Worm (Caenorhabditis elegans): Measurements from ENCODE around the gene erh-2.

erh-2 gene

ce11 chrIII:4568455-4568854 lies 24.6 kb upstream of the erh-2 start, which contains the start of gene idhg-1:
Gene idhg-1 (plus strand): TSS chrIII:4568797.
- TF ChIP-seq unc-130 (tag; optimal IDR thresholded peaks at IDR 0.05) (peak; percentile 61), dsc-1 (tag; optimal IDR thresholded peaks at IDR 0.05) (peak; percentile 79), pax-3 (tag; optimal IDR thresholded peaks at IDR 0.05) (peak; percentile 7), mep-1 (tag; optimal IDR thresholded peaks at IDR 0.05) (peak; percentile 59), lin-39 (tag; optimal IDR thresholded peaks at IDR 0.05) (peak; percentile 35), nhr-85 (tag) (peak; percentile 86), mef-2 (tag; optimal IDR thresholded peaks at IDR 0.05) (no peak), aha-1 (tag; optimal IDR thresholded peaks at IDR 0.05) (no peak), snu-23 (GFP tag; optimal IDR thresholded peaks at IDR 0.05) (peak; percentile 85), ets-5 (GFP tag; IDR thresholded peaks at IDR 0.05) (no peak), dpl-1 (GFP tag; optimal IDR thresholded peaks at IDR 0.05) (peak; percentile 47 to 61 (median 58)), nhr-71 (tag; optimal IDR thresholded peaks at IDR 0.05) (peak; percentile 80), ceh-88 (GFP tag; IDR thresholded peaks at IDR 0.05) (peak; percentile 26; the same call in 1 of the 2 replicates), lin-14 (GFP tag; optimal IDR thresholded peaks at IDR 0.05) (peak; percentile 71), egl-13 (tag; optimal IDR thresholded peaks at IDR 0.05) (peak; percentile 40), skn-1 (tag; optimal IDR thresholded peaks at IDR 0.05) (peak; percentile 49), Y116A8C.19 (tag; optimal IDR thresholded peaks at IDR 0.05; ENCODE audit: borderline replicate concordance) (no peak), ama-1 (optimal IDR thresholded peaks at IDR 0.05) (no peak), fkh-10 (GFP tag; optimal IDR thresholded peaks at IDR 0.05) (no peak), mab-9 (GFP tag; IDR thresholded peaks at IDR 0.05) (no peak), alr-1 (tag; optimal IDR thresholded peaks at IDR 0.05; ENCODE audit: borderline replicate concordance) (no peak), C16A3.4 (tag; optimal IDR thresholded peaks at IDR 0.05) (peak; percentile 64), nhr-19 (GFP tag; conservative IDR thresholded peaks at IDR 0.05) (peak; percentile 88), blmp-1 (tag; optimal IDR thresholded peaks at IDR 0.05) (peak; percentile 33), rnt-1 (tag; optimal IDR thresholded peaks at IDR 0.05) (peak; percentile 60), tbx-2 (tag; optimal IDR thresholded peaks at IDR 0.05) (peak; percentile 52), C04F5.9 (tag; optimal IDR thresholded peaks at IDR 0.05) (no peak), ces-1 (GFP tag; optimal IDR thresholded peaks at IDR 0.05) (no peak), sox-4 (tag; optimal IDR thresholded peaks at IDR 0.05) (peak; percentile 24), unc-30 (tag; optimal IDR thresholded peaks at IDR 0.05) (no peak), lir-3 (tag; optimal IDR thresholded peaks at IDR 0.05; ENCODE audit: poor library complexity) (peak; percentile 63), ztf-4 (tag; optimal IDR thresholded peaks at IDR 0.05) (peak; percentile 63), grh-1 (GFP tag; IDR thresholded peaks at IDR 0.05) (no peak), lsy-2 (tag; optimal IDR thresholded peaks at IDR 0.05) (peak; percentile 71 to 74), unc-62 (GFP tag; optimal IDR thresholded peaks at IDR 0.05) (no peak), zip-4 (GFP tag; optimal IDR thresholded peaks at IDR 0.05) (no peak), lin-35 (GFP tag; optimal IDR thresholded peaks at IDR 0.05) (peak; percentile 19 to 63), egl-27 (tag; optimal IDR thresholded peaks at IDR 0.05) (no peak), nhr-47 (tag; optimal IDR thresholded peaks at IDR 0.05) (peak; percentile 76), aly-2 (tag; optimal IDR thresholded peaks at IDR 0.05) (no peak), xbp-1 (tag; optimal IDR thresholded peaks at IDR 0.05) (peak; percentile 71), ztf-11 (tag; optimal IDR thresholded peaks at IDR 0.05) (peak in 1 of 2 experiments; percentile 55), nhr-12 (tag; optimal IDR thresholded peaks at IDR 0.05) (no peak), nhr-76 (tag; optimal IDR thresholded peaks at IDR 0.05) (no peak), nhr-20 (tag; optimal IDR thresholded peaks at IDR 0.05) (peak; percentile 72), nhr-90 (tag; optimal IDR thresholded peaks at IDR 0.05; ENCODE audit: poor library complexity) (peak; percentile 71), hlh-17 (GFP tag; optimal IDR thresholded peaks at IDR 0.05; ENCODE audit: borderline replicate concordance) (no peak), elt-2 (tag; optimal IDR thresholded peaks at IDR 0.05) (peak; percentile 67), F16B12.6 (tag; optimal IDR thresholded peaks at IDR 0.05) (peak; percentile 29), elt-3 (tag; optimal IDR thresholded peaks at IDR 0.05) (peak in 1 of 6 experiments; percentile 23), pqm-1 (tag; optimal IDR thresholded peaks at IDR 0.05) (no peak), nhr-77 (tag; optimal IDR thresholded peaks at IDR 0.05) (peak; percentile 9)
